Worm (Caenorhabditis elegans) whole organism, late embryonic: ENCODE results near the gene T02B11.3.

Experiments used
- dmd-4 ChIP-seq: sonication (generic microtip); optimal IDR thresholded peaks from 2 replicates; lab custom pipeline; 2016; ENCODE audit warnings: borderline replicate concordance, missing genetic modification characterization, missing compliant biosample characterization
- elt-2 ChIP-seq: sonication (generic microtip); optimal IDR thresholded peaks from 2 replicates; lab custom pipeline; 2016; ENCODE audit warnings: missing genetic modification reagents, missing genetic modification characterization, missing compliant biosample characterization
- elt-4 ChIP-seq: sonication (generic microtip); optimal IDR thresholded peaks from 2 replicates; lab custom pipeline; 2016; ENCODE audit warnings: missing genetic modification characterization, missing compliant biosample characterization
- nhr-11 ChIP-seq: fragments of 150-350 bp; optimal IDR thresholded peaks from 2 replicates; lab custom pipeline; 2014; ENCODE audit warnings: missing biosample characterization, missing genetic modification characterization
- rnt-1 ChIP-seq: sonication (generic microtip); optimal IDR thresholded peaks from 2 replicates; lab custom pipeline; 2016; ENCODE audit warnings: missing genetic modification characterization, missing compliant biosample characterization
- tbx-2 ChIP-seq: sonication (generic microtip); optimal IDR thresholded peaks from 2 replicates; lab custom pipeline; 2016; ENCODE audit warnings: missing genetic modification characterization, missing compliant biosample characterization

- TF ChIP-seq tbx-2 (no peak), rnt-1 (tag; lab: Kevin White, UChicago) (no peak), elt-2 (tag; lab: Kevin White, UChicago) (no peak), elt-4 (tag; lab: Kevin White, UChicago) (no peak), dmd-4 (tag; lab: Kevin White, UChicago) (no peak), nhr-11 (tag; lab: Kevin White, UChicago) (no peak)
Observed at ce11 chrV:899087-899486, 32.5 kb upstream of the T02B11.3 start, which contains the start of gene nas-32.
